Fruit fly (Drosophila melanogaster): ENCODE data around the gene Bcat.

Bcat gene

DNA sequence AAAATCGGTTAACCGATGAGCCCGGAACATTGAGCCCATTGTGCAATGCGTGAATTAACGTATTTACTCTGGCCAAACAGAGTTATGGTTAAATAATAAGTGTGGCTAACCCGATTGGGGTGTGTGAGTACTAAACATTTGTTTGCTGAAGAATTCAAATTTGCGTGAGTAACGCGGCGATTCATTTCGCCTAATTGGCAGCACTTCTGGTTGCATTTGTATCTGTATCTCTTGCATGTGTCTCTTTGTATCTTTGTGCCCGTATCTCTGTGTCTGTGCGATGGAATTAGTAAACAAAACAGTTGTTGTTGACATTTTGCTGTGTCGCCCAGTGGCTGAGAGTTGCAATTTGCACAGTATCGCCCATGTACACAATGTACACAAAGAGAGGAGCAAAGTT lies 14.2 kb downstream of the Bcat start:
- TF ChIP-seq h (GFP tag; optimal IDR thresholded peaks at IDR 0.05) (peak; percentile 5), dl (GFP tag; optimal IDR thresholded peaks at IDR 0.05; ENCODE audit: insufficient read depth in 1 of 2, partially characterized antibody in 2 of 2) (no peak), Abd-B (GFP tag; optimal IDR thresholded peaks at IDR 0.05) (no peak)

DNA sequence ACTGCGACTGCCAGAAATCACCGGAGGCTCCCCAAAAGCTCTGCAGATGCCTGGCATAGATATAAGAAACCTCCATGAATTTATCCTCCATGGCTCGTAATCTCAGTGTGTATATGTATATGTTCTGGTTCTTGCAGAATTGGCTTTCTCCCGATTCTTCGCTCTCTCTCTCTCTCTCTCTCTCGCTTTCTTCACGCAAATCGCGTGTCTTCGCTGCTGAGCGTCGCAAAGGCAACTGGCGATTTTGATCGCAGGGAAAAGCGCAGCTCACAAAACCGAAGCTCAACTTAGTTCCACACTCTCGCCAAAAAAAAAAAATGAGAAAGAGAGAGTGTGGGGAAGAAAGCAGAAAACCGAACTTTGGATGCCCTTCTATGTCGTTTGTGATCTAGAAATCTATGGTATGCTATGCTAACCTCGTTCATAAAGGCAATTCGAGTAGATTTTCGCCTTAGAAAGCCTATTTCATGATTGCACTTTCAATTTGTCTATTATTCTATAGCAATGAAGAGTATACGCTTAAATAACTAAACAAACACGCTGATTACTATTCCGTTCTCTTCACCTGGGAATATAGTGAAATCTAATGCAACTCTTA lies 14.8 kb downstream of the Bcat start:
- no peak for TF ChIP-seq dmrt93B (GFP tag; optimal IDR thresholded peaks at IDR 0.05)
- TF ChIP-seq Vsx2 (GFP tag; optimal IDR thresholded peaks at IDR 0.05; ENCODE audit: partially characterized antibody): peak; percentile 34
- peak; percentile 58 for TF ChIP-seq Dif (GFP tag; optimal IDR thresholded peaks at IDR 0.05; ENCODE audit: partially characterized antibody)
- TF ChIP-seq woc (GFP tag; optimal IDR thresholded peaks at IDR 0.05): peak; percentile 74

DNA sequence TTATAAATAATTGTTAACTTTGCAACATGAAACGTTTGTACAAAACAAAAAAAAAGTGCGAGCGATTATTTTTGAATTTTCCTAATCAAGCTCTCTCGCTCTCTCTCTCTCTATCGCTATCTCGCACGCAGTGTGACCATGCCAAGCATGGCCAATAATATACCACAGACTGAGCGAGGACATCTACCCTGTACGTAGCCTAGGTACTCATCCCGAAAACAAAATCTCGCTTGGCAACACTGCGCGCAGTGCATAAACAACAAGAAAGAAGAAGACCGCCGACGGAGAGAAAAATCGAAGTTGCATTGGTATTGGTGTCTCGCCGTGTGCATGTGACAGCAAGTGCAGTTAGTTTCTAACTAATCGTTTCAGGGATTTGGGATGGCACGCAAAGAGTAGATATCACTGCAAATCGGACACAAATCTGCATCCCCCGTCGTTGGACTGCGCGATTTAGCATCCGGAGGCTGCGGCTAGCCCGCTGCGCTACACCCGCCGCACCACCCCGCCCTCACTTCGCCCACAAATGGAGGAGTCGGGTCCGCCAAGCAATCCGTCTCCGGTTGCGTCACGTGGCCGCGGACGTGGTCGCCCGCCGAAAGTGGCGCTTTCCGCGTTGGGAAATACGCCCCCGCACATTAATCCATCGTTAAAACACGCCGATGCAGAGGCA lies 16.4 kb downstream of the Bcat start, which contains the start of the genes CG1998 and Set2:
CG1998 (minus strand) TSS at position 134 of the 673 bp plus-strand sequence.
Set2 (plus strand) TSS at position 302 of the 673 bp plus-strand sequence.
- TF ChIP-seq Dfd (GFP tag; optimal IDR thresholded peaks at IDR 0.05) (no peak), tai (GFP tag; optimal IDR thresholded peaks at IDR 0.05) (no peak), HLH106 (tag; optimal IDR thresholded peaks at IDR 0.05) (peak; percentile 18), Hr78 (GFP tag; optimal IDR thresholded peaks at IDR 0.05) (no peak), Rel (GFP tag; optimal IDR thresholded peaks at IDR 0.05) (no peak), Rel (tag; optimal IDR thresholded peaks at IDR 0.05) (peak; percentile 28), sv (GFP tag; optimal IDR thresholded peaks at IDR 0.05) (no peak), CG32264 (GFP tag; optimal IDR thresholded peaks at IDR 0.05) (no peak), Dif (GFP tag; optimal IDR thresholded peaks at IDR 0.05; ENCODE audit: partially characterized antibody) (peak; percentile 29), foxo (GFP tag; optimal IDR thresholded peaks at IDR 0.05) (no peak), Myc (optimal IDR thresholded peaks at IDR 0.05) (peak; percentile 43), Hr83 (GFP tag; optimal IDR thresholded peaks at IDR 0.05; ENCODE audit: poor library complexity, severe bottlenecking) (peak; percentile 55), jim (GFP tag; optimal IDR thresholded peaks at IDR 0.05) (no peak), psq (GFP tag; optimal IDR thresholded peaks at IDR 0.05) (peak; percentile 11), Mio (GFP tag; optimal IDR thresholded peaks at IDR 0.05) (no peak), Sp1 (GFP tag; optimal IDR thresholded peaks at IDR 0.05) (peak; percentile 20), CG9705 (GFP tag; optimal IDR thresholded peaks at IDR 0.05) (peak; percentile 0), pan (optimal IDR thresholded peaks at IDR 0.05) (no peak), rgr (GFP tag; optimal IDR thresholded peaks at IDR 0.05) (no peak)

DNA sequence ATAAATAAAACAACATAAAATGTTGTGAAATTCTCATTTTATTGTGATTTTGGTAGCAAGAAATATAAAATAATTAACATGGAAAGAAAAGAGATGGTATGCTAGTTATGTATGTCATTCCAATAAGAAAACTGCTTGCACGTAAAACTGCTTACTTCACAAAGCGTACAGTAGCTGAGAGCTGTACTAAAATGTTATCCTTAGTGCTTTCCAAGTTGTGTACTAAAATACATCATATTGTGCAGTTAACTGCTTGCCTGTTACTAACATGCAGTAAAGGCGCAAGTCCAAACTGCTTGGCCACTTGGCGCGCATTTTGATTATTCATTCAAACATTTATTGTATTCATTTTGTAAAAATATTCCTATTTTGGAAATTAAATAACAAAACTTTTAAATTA lies 24.4 kb downstream of the Bcat start:
- peak; percentile 66 for TF ChIP-seq N (GFP tag; optimal IDR thresholded peaks at IDR 0.05)
- TF ChIP-seq Jra (GFP tag; optimal IDR thresholded peaks at IDR 0.05): no peak
- TF ChIP-seq brk (GFP tag; optimal IDR thresholded peaks at IDR 0.05): no peak
- no peak for TF ChIP-seq Vsx2 (GFP tag; optimal IDR thresholded peaks at IDR 0.05; ENCODE audit: partially characterized antibody)
- TF ChIP-seq Myc (optimal IDR thresholded peaks at IDR 0.05): peak; percentile 73

DNA sequence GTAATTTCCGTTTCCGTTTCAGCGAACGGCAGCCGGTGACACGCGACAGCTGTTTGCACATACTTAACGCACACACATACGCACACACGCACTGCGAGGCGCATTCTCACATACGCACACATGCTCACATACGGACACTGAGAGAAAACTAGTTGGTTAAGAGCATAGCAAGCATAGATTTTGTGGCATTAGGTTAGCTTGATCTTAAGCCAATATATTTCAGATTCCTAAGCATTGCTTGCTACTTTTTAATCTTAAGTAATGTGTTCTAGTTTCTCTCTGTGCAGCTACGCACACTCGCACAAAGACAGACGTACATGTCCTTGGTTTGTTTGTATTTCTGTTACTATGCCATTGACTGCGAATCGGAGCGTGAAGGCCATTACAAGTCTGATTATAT lies 37.4 kb downstream of the Bcat start:
- no peak for TF ChIP-seq fru (GFP tag; optimal IDR thresholded peaks at IDR 0.05)
- TF ChIP-seq CrebA (GFP tag; optimal IDR thresholded peaks at IDR 0.05; ENCODE audit: borderline replicate concordance): no peak
- no peak for TF ChIP-seq br (GFP tag; optimal IDR thresholded peaks at IDR 0.05)
- TF ChIP-seq Mio (GFP tag; optimal IDR thresholded peaks at IDR 0.05): no peak
- no peak for TF ChIP-seq tai (GFP tag; optimal IDR thresholded peaks at IDR 0.05)
- no peak for TF ChIP-seq jim (GFP tag; optimal IDR thresholded peaks at IDR 0.05)
- no peak for TF ChIP-seq ey (GFP tag; optimal IDR thresholded peaks at IDR 0.05)
- TF ChIP-seq woc (GFP tag; optimal IDR thresholded peaks at IDR 0.05): no peak
- no peak for TF ChIP-seq lola (GFP tag; optimal IDR thresholded peaks at IDR 0.05)
- no peak for TF ChIP-seq Sp1 (GFP tag; optimal IDR thresholded peaks at IDR 0.05)
- no peak for TF ChIP-seq Hr83 (GFP tag; optimal IDR thresholded peaks at IDR 0.05; ENCODE audit: poor library complexity, severe bottlenecking)
- no peak for TF ChIP-seq foxo (GFP tag; optimal IDR thresholded peaks at IDR 0.05)
- TF ChIP-seq N (GFP tag; optimal IDR thresholded peaks at IDR 0.05): no peak
- no peak for TF ChIP-seq CG32264 (GFP tag; optimal IDR thresholded peaks at IDR 0.05)
- TF ChIP-seq Myc (optimal IDR thresholded peaks at IDR 0.05): no peak
- TF ChIP-seq rgr (GFP tag; optimal IDR thresholded peaks at IDR 0.05): no peak
- TF ChIP-seq Jra (GFP tag; optimal IDR thresholded peaks at IDR 0.05): no peak
- no peak for TF ChIP-seq HLH106 (tag; optimal IDR thresholded peaks at IDR 0.05)
- TF ChIP-seq brk (GFP tag; optimal IDR thresholded peaks at IDR 0.05): no peak
